Worm (Caenorhabditis elegans): ENCODE data around the gene cpf-2.

ce11 chrIII:13262987-13263386 is 5.7 kb downstream of the cpf-2 start, which contains the start of gene F56A8.4:
- no peak for TF ChIP-seq nhr-90 (tag; optimal IDR thresholded peaks at IDR 0.05)
- TF ChIP-seq snpc-1.1 (tag; optimal IDR thresholded peaks at IDR 0.05; ENCODE audit: insufficient read depth): no peak
- no peak for TF ChIP-seq cebp-1 (GFP tag; IDR thresholded peaks at IDR 0.05)
- no peak for TF ChIP-seq cebp-1 (tag; optimal IDR thresholded peaks at IDR 0.05)
- TF ChIP-seq lin-40 (tag; optimal IDR thresholded peaks at IDR 0.05): no peak
- TF ChIP-seq nfya-2 (GFP tag; IDR thresholded peaks at IDR 0.05): no peak
- TF ChIP-seq madf-8 (GFP tag; conservative IDR thresholded peaks at IDR 0.05): no peak
- no peak for TF ChIP-seq hrde-1 (tag; optimal IDR thresholded peaks at IDR 0.05; ENCODE audit: borderline replicate concordance)
- no peak for TF ChIP-seq lsy-27 (tag; optimal IDR thresholded peaks at IDR 0.05; ENCODE audit: borderline replicate concordance, insufficient read depth)

Measured in whole organism, young adult.